Worm (Caenorhabditis elegans) whole organism, early embryonic: Measurements from ENCODE around the gene srx-68.

Source experiments
- aly-1 ChIP-seq: sonication (generic microtip); optimal IDR thresholded peaks from 2 replicates; lab custom pipeline; 2016; ENCODE audit warnings: missing genetic modification characterization, missing compliant biosample characterization
- ama-1 ChIP-seq: fragments of 150-350 bp; optimal IDR thresholded peaks from 2 replicates; lab custom pipeline; 2014
- ets-7 ChIP-seq: sonication (generic microtip); optimal IDR thresholded peaks from 2 replicates; lab custom pipeline; 2016; ENCODE audit warnings: missing genotype, missing genetic modification characterization, missing compliant biosample characterization
- hmg-4 ChIP-seq: fragments of 200-800 bp; sonication (Bioruptor generic); optimal IDR thresholded peaks from 2 replicates; lab custom pipeline; 2018; ENCODE audit warnings: mild to moderate bottlenecking, missing genetic modification characterization, missing compliant biosample characterization
- hnd-1 ChIP-seq: sonication (generic microtip); optimal IDR thresholded peaks from 2 replicates; lab custom pipeline; 2016; ENCODE audit warnings: missing genetic modification characterization, missing compliant biosample characterization
- pes-1 ChIP-seq: fragments of 200-800 bp; sonication (Bioruptor generic); IDR thresholded peaks from 2 replicates; pipeline ENCODE4 v1.3.6; 2022; ENCODE audit warnings: missing genetic modification reagents, missing genetic modification characterization, missing compliant biosample characterization
- scrt-1 ChIP-seq: fragments of 200-800 bp; sonication (Bioruptor generic); IDR thresholded peaks from 2 replicates; pipeline ENCODE4 v1.3.6; 2022; ENCODE audit warnings: missing genetic modification characterization, missing compliant biosample characterization
- tbx-37 ChIP-seq: fragments of 200-800 bp; sonication (Bioruptor generic); conservative IDR thresholded peaks from 2 replicates; pipeline ENCODE4 v1.3.6; 2022; ENCODE audit warnings: missing genetic modification reagents, missing genetic modification characterization, missing compliant biosample characterization

DNA sequence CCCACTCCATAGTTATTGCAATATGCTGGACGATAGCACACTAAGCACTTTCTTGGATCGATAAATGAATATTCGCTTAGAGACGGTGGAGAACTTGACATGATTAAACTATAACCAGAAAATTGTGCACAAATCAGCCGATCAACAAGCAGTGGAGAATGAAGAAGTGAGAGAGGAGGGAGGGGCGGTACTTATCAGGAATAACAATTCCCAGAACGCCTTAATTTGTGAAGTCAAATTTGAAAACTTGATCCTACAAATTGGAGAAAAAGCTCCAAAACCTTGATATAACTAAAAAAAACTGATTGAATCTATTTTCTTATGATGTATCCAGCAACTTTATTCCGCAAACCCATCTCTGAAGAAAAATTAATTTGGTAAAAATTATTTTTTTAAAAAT lies 34.3 kb upstream of the srx-68 start, which contains the start of gene nhr-159:
- TF ChIP-seq ama-1 (lab: Kevin White, UChicago) (no peak), pes-1 (GFP tag; lab: Robert Waterston, UW) (no peak), ets-7 (tag; lab: Kevin White, UChicago) (no peak), hnd-1 (tag; lab: Kevin White, UChicago) (no peak), aly-1 (no peak), hmg-4 (no peak), scrt-1 (GFP tag; lab: Robert Waterston, UW) (no peak), tbx-37 (GFP tag; lab: Robert Waterston, UW) (no peak)
